Worm (Caenorhabditis elegans) whole organism, early embryonic: ENCODE measurements around the gene dhhc-5.

Experiments
- B0310.2 ChIP-seq: sonication (generic microtip); optimal IDR thresholded peaks from 2 replicates; lab custom pipeline; 2016; ENCODE audit warnings: mild to moderate bottlenecking, missing genetic modification characterization, missing compliant biosample characterization
- F13C5.2 ChIP-seq: sonication (generic microtip); optimal IDR thresholded peaks from 2 replicates; lab custom pipeline; 2017; ENCODE audit warnings: mild to moderate bottlenecking, missing genetic modification characterization, inconsistent platforms, missing compliant biosample characterization
- aly-1 ChIP-seq: sonication (generic microtip); optimal IDR thresholded peaks from 2 replicates; lab custom pipeline; 2016; ENCODE audit warnings: missing genetic modification characterization, missing compliant biosample characterization
- ama-1 ChIP-seq: fragments of 150-350 bp; optimal IDR thresholded peaks from 2 replicates; lab custom pipeline; 2014
- ceh-13 ChIP-seq: fragments of 200-800 bp; sonication (Bioruptor generic); optimal IDR thresholded peaks from 2 replicates; lab custom pipeline; 2018; ENCODE audit warnings: mild to moderate bottlenecking, missing genetic modification characterization, missing compliant biosample characterization
- ceh-36 ChIP-seq: sonication (generic microtip); optimal IDR thresholded peaks from 2 replicates; lab custom pipeline; 2016; ENCODE audit warnings: missing genetic modification characterization, inconsistent platforms, missing compliant biosample characterization
- ets-7 ChIP-seq: sonication (generic microtip); optimal IDR thresholded peaks from 2 replicates; lab custom pipeline; 2016; ENCODE audit warnings: missing genotype, missing genetic modification characterization, missing compliant biosample characterization
- flt-1 ChIP-seq: fragments of 200-800 bp; sonication (Bioruptor generic); IDR thresholded peaks from 2 replicates; pipeline ENCODE4 v1.3.6; 2022; ENCODE audit warnings: missing genetic modification characterization, missing compliant biosample characterization
- hmbx-1 ChIP-seq: sonication (generic microtip); optimal IDR thresholded peaks from 2 replicates; lab custom pipeline; 2016; ENCODE audit warnings: mild to moderate bottlenecking, missing genetic modification characterization, missing compliant biosample characterization
- hmg-4 ChIP-seq: fragments of 200-800 bp; sonication (Bioruptor generic); optimal IDR thresholded peaks from 2 replicates; lab custom pipeline; 2018; ENCODE audit warnings: mild to moderate bottlenecking, missing genetic modification characterization, missing compliant biosample characterization
- hnd-1 ChIP-seq: sonication (generic microtip); optimal IDR thresholded peaks from 2 replicates; lab custom pipeline; 2016; ENCODE audit warnings: missing genetic modification characterization, missing compliant biosample characterization
- pes-1 ChIP-seq: fragments of 200-800 bp; sonication (Bioruptor generic); IDR thresholded peaks from 2 replicates; pipeline ENCODE4 v1.3.6; 2022; ENCODE audit warnings: missing genetic modification reagents, missing genetic modification characterization, missing compliant biosample characterization
- scrt-1 ChIP-seq: fragments of 200-800 bp; sonication (Bioruptor generic); IDR thresholded peaks from 2 replicates; pipeline ENCODE4 v1.3.6; 2022; ENCODE audit warnings: missing genetic modification characterization, missing compliant biosample characterization
- sea-1 ChIP-seq: fragments of 200-800 bp; sonication (Bioruptor generic); conservative IDR thresholded peaks from 2 replicates; pipeline ENCODE4 v1.3.6; 2022; ENCODE audit warnings: missing genetic modification characterization, missing compliant biosample characterization
- tbx-11 ChIP-seq: fragments of 200-800 bp; sonication (Bioruptor generic); IDR thresholded peaks from 2 replicates; pipeline ENCODE4 v1.3.6; 2022; ENCODE audit warnings: missing genetic modification characterization, missing compliant biosample characterization
- tbx-37 ChIP-seq: fragments of 200-800 bp; sonication (Bioruptor generic); conservative IDR thresholded peaks from 2 replicates; pipeline ENCODE4 v1.3.6; 2022; ENCODE audit warnings: missing genetic modification reagents, missing genetic modification characterization, missing compliant biosample characterization
- tra-4 ChIP-seq: sonication (generic microtip); optimal IDR thresholded peaks from 2 replicates; lab custom pipeline; 2017; ENCODE audit warnings: missing genetic modification characterization, missing compliant biosample characterization

dhhc-5 gene

ce11 chrIII:6888497-6888896, 39.6 kb upstream of the dhhc-5 start:
- TF ChIP-seq ets-7 (tag; lab: Kevin White, UChicago) (no peak), ceh-36 (no peak), hmbx-1 (tag; lab: Kevin White, UChicago) (no peak), pes-1 (GFP tag; lab: Robert Waterston, UW) (peak; percentile 43; the same call in 1 of the 2 replicates), F13C5.2 (no peak), scrt-1 (GFP tag; lab: Robert Waterston, UW) (peak; percentile 55; the same call in 1 of the 2 replicates), tbx-37 (peak; percentile 36; the same call in 1 of the 2 replicates), tra-4 (tag; lab: Kevin White, UChicago) (no peak), hnd-1 (tag; lab: Kevin White, UChicago) (no peak), hmg-4 (GFP tag; lab: Kevin White, UChicago) (no peak), aly-1 (tag; lab: Kevin White, UChicago) (no peak), ama-1 (lab: Kevin White, UChicago) (no peak), tbx-11 (GFP tag; lab: Robert Waterston, UW) (0 out of 2 replicates have a peak, but pooled peaks have one; percentile 49), B0310.2 (no peak), sea-1 (GFP tag; lab: Robert Waterston, UW) (peak; percentile 58; the same call in 1 of the 2 replicates), flt-1 (GFP tag; lab: Robert Waterston, UW) (0 out of 2 replicates have a peak, but pooled peaks have one; percentile 28), ceh-13 (GFP tag; lab: Kevin White, UChicago) (no peak)

- TF ChIP-seq B0310.2 (peak; percentile 73), ets-7 (tag; lab: Kevin White, UChicago) (peak; percentile 53), pes-1 (GFP tag; lab: Robert Waterston, UW) (peak; percentile 90), hmbx-1 (tag; lab: Kevin White, UChicago) (peak; percentile 10), hmg-4 (GFP tag; lab: Kevin White, UChicago) (peak; percentile 84), ama-1 (lab: Kevin White, UChicago) (no peak), flt-1 (GFP tag; lab: Robert Waterston, UW) (peak; percentile 87), ceh-36 (peak; percentile 81), scrt-1 (GFP tag; lab: Robert Waterston, UW) (peak; percentile 86), sea-1 (GFP tag; lab: Robert Waterston, UW) (peak; percentile 84), F13C5.2 (peak; percentile 87), hnd-1 (tag; lab: Kevin White, UChicago) (peak; percentile 74), tra-4 (tag; lab: Kevin White, UChicago) (no peak), aly-1 (tag; lab: Kevin White, UChicago) (peak; percentile 82), ceh-13 (GFP tag; lab: Kevin White, UChicago) (peak; percentile 67), tbx-37 (peak; percentile 74), tbx-11 (GFP tag; lab: Robert Waterston, UW) (peak; percentile 81)
Observed at ce11 chrIII:6887574-6887973, 38.7 kb upstream of the dhhc-5 start.

ce11 chrIII:6885889-6886288, 37.0 kb upstream of the dhhc-5 start:
- TF ChIP-seq tbx-11 (GFP tag; lab: Robert Waterston, UW) (no peak), flt-1 (GFP tag; lab: Robert Waterston, UW) (no peak), tra-4 (tag; lab: Kevin White, UChicago) (no peak), aly-1 (tag; lab: Kevin White, UChicago) (no peak), ets-7 (tag; lab: Kevin White, UChicago) (no peak), ama-1 (lab: Kevin White, UChicago) (no peak), hmbx-1 (tag; lab: Kevin White, UChicago) (no peak), ceh-13 (GFP tag; lab: Kevin White, UChicago) (no peak), B0310.2 (no peak), hnd-1 (tag; lab: Kevin White, UChicago) (no peak), sea-1 (GFP tag; lab: Robert Waterston, UW) (no peak), hmg-4 (GFP tag; lab: Kevin White, UChicago) (no peak), tbx-37 (no peak), ceh-36 (no peak), F13C5.2 (no peak)

- TF ChIP-seq F13C5.2 = no peak
- no peak for TF ChIP-seq ets-7 (tag; lab: Kevin White, UChicago)
- TF ChIP-seq hmg-4 (GFP tag; lab: Kevin White, UChicago) = no peak
- TF ChIP-seq B0310.2 = no peak
- TF ChIP-seq flt-1 (GFP tag; lab: Robert Waterston, UW) = no peak
- TF ChIP-seq hnd-1 (tag; lab: Kevin White, UChicago) = no peak
- no peak for TF ChIP-seq ama-1 (lab: Kevin White, UChicago)
- no peak for TF ChIP-seq ceh-13 (GFP tag; lab: Kevin White, UChicago)
- no peak for TF ChIP-seq tbx-37
- no peak for TF ChIP-seq tra-4 (tag; lab: Kevin White, UChicago)
- no peak for TF ChIP-seq ceh-36
- TF ChIP-seq pes-1 (GFP tag; lab: Robert Waterston, UW) = no peak
- TF ChIP-seq hmbx-1 (tag; lab: Kevin White, UChicago) = no peak
- no peak for TF ChIP-seq aly-1 (tag; lab: Kevin White, UChicago)
- TF ChIP-seq sea-1 (GFP tag; lab: Robert Waterston, UW) = no peak
- TF ChIP-seq scrt-1 (GFP tag; lab: Robert Waterston, UW) = no peak
Observed at ce11 chrIII:6884203-6884602, 35.3 kb upstream of the dhhc-5 start, which contains the start of gene med-2. Gene med-2 (plus strand): TSS chrIII:6884503.

- TF ChIP-seq tra-4 (tag; lab: Kevin White, UChicago) = no peak
- TF ChIP-seq ets-7 (tag; lab: Kevin White, UChicago) = no peak
- TF ChIP-seq scrt-1 (GFP tag; lab: Robert Waterston, UW) = no peak
- TF ChIP-seq tbx-37 = no peak
- TF ChIP-seq sea-1 (GFP tag; lab: Robert Waterston, UW) = no peak
- no peak for TF ChIP-seq ceh-36
- TF ChIP-seq F13C5.2 = no peak
Observed at ce11 chrIII:6881745-6882144, 32.9 kb upstream of the dhhc-5 start.

- no peak for TF ChIP-seq ceh-13 (GFP tag; lab: Kevin White, UChicago)
- TF ChIP-seq tbx-37 = no peak
- no peak for TF ChIP-seq hnd-1 (tag; lab: Kevin White, UChicago)
- no peak for TF ChIP-seq ceh-36
- no peak for TF ChIP-seq hmg-4 (GFP tag; lab: Kevin White, UChicago)
- no peak for TF ChIP-seq sea-1 (GFP tag; lab: Robert Waterston, UW)
- TF ChIP-seq tra-4 (tag; lab: Kevin White, UChicago) = no peak
- TF ChIP-seq ets-7 (tag; lab: Kevin White, UChicago) = no peak
- TF ChIP-seq hmbx-1 (tag; lab: Kevin White, UChicago) = no peak
- TF ChIP-seq tbx-11 (GFP tag; lab: Robert Waterston, UW) = no peak
- no peak for TF ChIP-seq flt-1 (GFP tag; lab: Robert Waterston, UW)
Observed at ce11 chrIII:6880797-6881196, 31.9 kb upstream of the dhhc-5 start, which contains the start of gene K04C2.7. Gene K04C2.7 (plus strand): TSS chrIII:6881097.
